Fruit fly (Drosophila melanogaster) whole organism: ENCODE data around the gene CG31224.

Experiments used
- CG8478 ChIP-seq: fragments of >200 bp; optimal IDR thresholded peaks from 2 replicates; lab custom pipeline; 2018; ENCODE audit warnings: inconsistent platforms
- pan ChIP-seq: fragments of >200 bp; optimal IDR thresholded peaks from 2 replicates; lab custom pipeline; 2017

DNA sequence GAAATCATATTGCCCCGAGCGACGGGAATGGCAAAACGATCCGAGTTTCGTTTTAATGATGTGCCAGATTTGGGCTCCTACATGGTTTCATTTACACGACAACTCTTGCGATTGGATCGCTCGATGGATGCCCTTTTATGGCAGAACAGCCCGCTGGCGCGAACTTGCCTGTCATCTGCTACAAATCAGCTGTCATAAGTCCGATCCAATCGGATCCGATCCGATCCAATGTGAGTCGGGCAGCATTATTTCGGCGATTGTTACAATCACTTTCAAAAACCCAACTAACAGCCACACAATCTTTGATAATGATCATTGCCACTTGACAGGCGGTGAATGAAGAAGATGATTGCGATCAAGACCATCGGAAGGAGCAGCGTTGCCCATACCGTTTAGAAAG is 15.5 kb downstream of the CG31224 start:
- TF ChIP-seq pan (lab: Kevin White, UChicago) (no peak), CG8478 (lab: Kevin White, UChicago) (no peak)
